Worm (Caenorhabditis elegans): ENCODE results near the gene lit-1.

Gene lit-1

DNA sequence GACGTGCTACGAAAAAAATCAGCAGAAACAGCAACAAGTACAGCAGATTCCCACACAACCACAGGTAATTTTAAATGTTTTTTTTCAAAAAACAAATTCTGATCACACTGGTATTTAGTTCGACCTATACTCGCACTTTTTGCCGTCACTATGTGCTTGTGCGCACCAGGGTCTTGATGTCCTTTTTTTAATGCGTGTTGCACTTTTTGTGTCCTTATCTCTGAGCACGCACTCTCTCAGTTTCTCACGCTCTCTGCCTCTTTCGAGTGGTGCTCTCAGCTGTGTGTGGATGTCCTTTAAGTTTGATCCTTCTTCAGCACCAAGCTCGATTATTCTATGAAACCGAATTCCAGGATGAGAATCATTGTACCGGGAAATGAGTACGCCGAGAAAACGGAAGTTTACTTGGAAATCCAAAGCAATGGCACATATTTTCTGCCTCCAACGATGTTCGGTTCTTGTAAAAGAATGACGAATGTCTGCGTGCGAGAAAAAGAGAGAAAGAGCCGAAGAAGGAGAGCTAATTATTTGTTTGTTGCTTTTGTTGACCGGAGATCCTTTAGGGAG lies 16.7 kb downstream of the lit-1 start (continued):
- no peak for TF ChIP-seq ceh-8 (GFP tag; optimal IDR thresholded peaks at IDR 0.05)
- TF ChIP-seq nhr-71 (tag; optimal IDR thresholded peaks at IDR 0.05): peak; percentile 69
- TF ChIP-seq isw-1 (GFP tag; IDR thresholded peaks at IDR 0.05): no peak
- no peak for TF ChIP-seq pqm-1 (tag; optimal IDR thresholded peaks at IDR 0.05)
- no peak for TF ChIP-seq skn-1 (tag; optimal IDR thresholded peaks at IDR 0.05)
- TF ChIP-seq lsy-2 (tag; optimal IDR thresholded peaks at IDR 0.05): no peak
- TF ChIP-seq alr-1 (tag; optimal IDR thresholded peaks at IDR 0.05; ENCODE audit: borderline replicate concordance): no peak
- no peak for TF ChIP-seq egl-13 (tag; optimal IDR thresholded peaks at IDR 0.05)
- no peak for TF ChIP-seq xbp-1 (tag; optimal IDR thresholded peaks at IDR 0.05)
- TF ChIP-seq nhr-11 (tag; optimal IDR thresholded peaks at IDR 0.05): no peak
- TF ChIP-seq unc-86 (tag; optimal IDR thresholded peaks at IDR 0.05): peak; percentile 35
- no peak for TF ChIP-seq blmp-1 (tag; optimal IDR thresholded peaks at IDR 0.05)
- no peak for TF ChIP-seq zag-1 (tag; optimal IDR thresholded peaks at IDR 0.05)
- no peak for TF ChIP-seq mef-2 (tag; optimal IDR thresholded peaks at IDR 0.05)
- TF ChIP-seq ceh-90 (tag; optimal IDR thresholded peaks at IDR 0.05): no peak
- peak in 1 of 2 experiments; percentile 14 for TF ChIP-seq lin-35 (GFP tag; optimal IDR thresholded peaks at IDR 0.05)
- peak; percentile 1 for TF ChIP-seq nhr-85 (tag)
- no peak for TF ChIP-seq vab-15 (tag; optimal IDR thresholded peaks at IDR 0.05)
- no peak for TF ChIP-seq nhr-76 (tag; optimal IDR thresholded peaks at IDR 0.05)
- TF ChIP-seq tbx-2 (tag; optimal IDR thresholded peaks at IDR 0.05): no peak
- no peak for TF ChIP-seq nhr-12 (tag; optimal IDR thresholded peaks at IDR 0.05)
- TF ChIP-seq ztf-4 (tag; optimal IDR thresholded peaks at IDR 0.05): no peak
- peak; percentile 51 for TF ChIP-seq pax-3 (tag; optimal IDR thresholded peaks at IDR 0.05)
- no peak for TF ChIP-seq efl-3 (GFP tag; optimal IDR thresholded peaks at IDR 0.05)
- TF ChIP-seq irx-1 (tag; optimal IDR thresholded peaks at IDR 0.05): no peak
- no peak for TF ChIP-seq unc-130 (tag; optimal IDR thresholded peaks at IDR 0.05)
- no peak for TF ChIP-seq ets-5 (GFP tag; IDR thresholded peaks at IDR 0.05)
- no peak for TF ChIP-seq lin-39 (tag; optimal IDR thresholded peaks at IDR 0.05)
- no peak for TF ChIP-seq lir-3 (tag; optimal IDR thresholded peaks at IDR 0.05; ENCODE audit: poor library complexity)
- TF ChIP-seq fkh-8 (tag; optimal IDR thresholded peaks at IDR 0.05): peak; percentile 92
- no peak for TF ChIP-seq nhr-90 (tag; optimal IDR thresholded peaks at IDR 0.05; ENCODE audit: poor library complexity)

DNA sequence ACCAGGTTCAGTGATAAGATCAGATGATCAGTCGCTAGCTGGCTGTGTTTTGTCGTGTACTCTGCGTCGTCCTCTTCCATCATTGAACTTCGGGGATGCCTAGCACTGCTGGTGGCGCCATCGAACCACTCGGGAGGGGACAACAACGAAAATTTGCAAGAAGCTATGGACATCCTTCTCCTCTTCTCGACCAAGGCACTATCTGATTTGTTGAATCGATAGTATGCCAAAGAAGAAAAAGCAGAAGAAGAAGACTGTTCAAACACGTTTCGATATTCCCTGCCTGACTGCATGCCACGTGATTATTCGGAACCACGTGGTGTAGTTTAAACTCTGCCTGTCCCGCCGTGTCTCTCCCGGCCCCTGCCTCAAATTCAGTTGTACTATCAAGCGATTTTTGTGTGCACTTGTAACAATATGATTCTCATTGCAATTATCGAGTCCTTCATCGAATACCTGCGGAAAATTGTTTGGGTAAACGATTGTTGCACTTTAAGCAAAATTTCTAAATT lies 17.5 kb downstream of the lit-1 start:
- TF ChIP-seq skn-1 (tag; optimal IDR thresholded peaks at IDR 0.05) (no peak), lin-14 (GFP tag; optimal IDR thresholded peaks at IDR 0.05) (peak; percentile 66), tbx-2 (tag; optimal IDR thresholded peaks at IDR 0.05) (peak; percentile 61), blmp-1 (tag; optimal IDR thresholded peaks at IDR 0.05) (no peak), swsn-7 (tag; optimal IDR thresholded peaks at IDR 0.05) (peak; percentile 10), ets-5 (GFP tag; IDR thresholded peaks at IDR 0.05) (no peak), lir-3 (tag; optimal IDR thresholded peaks at IDR 0.05; ENCODE audit: poor library complexity) (no peak), dsc-1 (tag; optimal IDR thresholded peaks at IDR 0.05) (no peak), efl-3 (GFP tag; optimal IDR thresholded peaks at IDR 0.05) (no peak), nhr-85 (tag) (peak; percentile 83), lin-39 (tag; optimal IDR thresholded peaks at IDR 0.05) (no peak), snu-23 (GFP tag; optimal IDR thresholded peaks at IDR 0.05) (peak; percentile 57), xbp-1 (tag; optimal IDR thresholded peaks at IDR 0.05) (peak; percentile 16), fkh-10 (GFP tag; optimal IDR thresholded peaks at IDR 0.05) (no peak), nhr-19 (GFP tag; conservative IDR thresholded peaks at IDR 0.05) (peak; percentile 53), nhr-47 (tag; optimal IDR thresholded peaks at IDR 0.05) (peak; percentile 39), nhr-71 (tag; optimal IDR thresholded peaks at IDR 0.05) (peak; percentile 85), irx-1 (tag; optimal IDR thresholded peaks at IDR 0.05) (peak; percentile 5), unc-130 (tag; optimal IDR thresholded peaks at IDR 0.05) (peak; percentile 47), elt-3 (tag; optimal IDR thresholded peaks at IDR 0.05) (no peak), nhr-90 (tag; optimal IDR thresholded peaks at IDR 0.05; ENCODE audit: poor library complexity) (peak; percentile 76), rnt-1 (tag; optimal IDR thresholded peaks at IDR 0.05) (peak; percentile 36), fkh-4 (tag; optimal IDR thresholded peaks at IDR 0.05; ENCODE audit: borderline replicate concordance) (no peak), aha-1 (tag; optimal IDR thresholded peaks at IDR 0.05) (peak; percentile 5), lin-35 (GFP tag; optimal IDR thresholded peaks at IDR 0.05) (peak; percentile 12 to 59), nhr-20 (tag; optimal IDR thresholded peaks at IDR 0.05) (peak; percentile 69), nhr-12 (tag; optimal IDR thresholded peaks at IDR 0.05) (no peak), grh-1 (GFP tag; IDR thresholded peaks at IDR 0.05) (peak; percentile 52; the same call in 1 of the 2 replicates), lsy-2 (tag; optimal IDR thresholded peaks at IDR 0.05) (peak in 1 of 2 experiments; percentile 32), efl-1 (optimal IDR thresholded peaks at IDR 0.05) (peak in 1 of 2 experiments; percentile 5), efl-1 (GFP tag; optimal IDR thresholded peaks at IDR 0.05 in 1 of 2) (peak in 1 of 2 experiments; percentile 90), mdl-1 (tag; optimal IDR thresholded peaks at IDR 0.05) (peak in 1 of 2 experiments; percentile 60), snpc-4 (tag; optimal IDR thresholded peaks at IDR 0.05) (no peak), elt-2 (tag; optimal IDR thresholded peaks at IDR 0.05) (no peak)

Measured in whole organism, L1 larva.